Fruit fly (Drosophila melanogaster) whole organism, pupa: Measurements from ENCODE around the gene dnd.

Experiments
- CG10348 ChIP-seq: fragments of 200-800 bp; sonication (Bioruptor generic); IDR thresholded peaks from 2 replicates; pipeline ENCODE4 v1.3.6; 2022; ENCODE audit warnings: missing biosample characterization, missing genetic modification characterization
- CG15710 ChIP-seq: fragments of 200-800 bp; sonication (Bioruptor generic); optimal IDR thresholded peaks from 2 replicates; lab custom pipeline; 2018; ENCODE audit warnings: missing biosample characterization, mild to moderate bottlenecking, missing genetic modification characterization, moderate library complexity
- CG8159 ChIP-seq: fragments of 200-800 bp; sonication (Bioruptor generic); optimal IDR thresholded peaks from 3 replicates; lab custom pipeline; 2018; ENCODE audit warnings: missing biosample characterization, mild to moderate bottlenecking, missing genetic modification characterization, moderate library complexity
- CG8301 ChIP-seq: fragments of 200-800 bp; sonication (Bioruptor generic); optimal IDR thresholded peaks from 2 replicates; lab custom pipeline; 2018; ENCODE audit warnings: missing biosample characterization, mild to moderate bottlenecking, missing genetic modification characterization
- D1 ChIP-seq: fragments of 200-800 bp; sonication (Bioruptor generic); optimal IDR thresholded peaks from 2 replicates; lab custom pipeline; 2018; ENCODE audit warnings: missing biosample characterization, mild to moderate bottlenecking, missing genetic modification characterization, moderate library complexity
- EcR ChIP-seq: fragments of 200-800 bp; sonication (Bioruptor generic); optimal IDR thresholded peaks from 3 replicates; lab custom pipeline; 2019; ENCODE audit warnings: missing biosample characterization, missing genetic modification characterization, mild to moderate bottlenecking, moderate library complexity, missing genetic modification reagents
- Ets98B ChIP-seq: fragments of 200-800 bp; sonication (Bioruptor generic); IDR thresholded peaks from 2 replicates; pipeline ENCODE4 v1.3.6; 2022; ENCODE audit warnings: missing biosample characterization, missing genetic modification characterization
- Pif1A ChIP-seq: fragments of 200-800 bp; sonication (Bioruptor generic); optimal IDR thresholded peaks from 3 replicates; lab custom pipeline; 2016; ENCODE audit warnings: missing biosample characterization, missing genetic modification characterization
- Snoo ChIP-seq: fragments of 200-800 bp; sonication (Bioruptor generic); optimal IDR thresholded peaks from 3 replicates; lab custom pipeline; 2017; ENCODE audit warnings: missing biosample characterization, mild to moderate bottlenecking, missing genetic modification characterization, inconsistent platforms
- gl ChIP-seq: fragments of 200-800 bp; sonication (Bioruptor generic); optimal IDR thresholded peaks from 2 replicates; lab custom pipeline; 2018; ENCODE audit warnings: missing biosample characterization, mild to moderate bottlenecking, missing genetic modification characterization

DNA sequence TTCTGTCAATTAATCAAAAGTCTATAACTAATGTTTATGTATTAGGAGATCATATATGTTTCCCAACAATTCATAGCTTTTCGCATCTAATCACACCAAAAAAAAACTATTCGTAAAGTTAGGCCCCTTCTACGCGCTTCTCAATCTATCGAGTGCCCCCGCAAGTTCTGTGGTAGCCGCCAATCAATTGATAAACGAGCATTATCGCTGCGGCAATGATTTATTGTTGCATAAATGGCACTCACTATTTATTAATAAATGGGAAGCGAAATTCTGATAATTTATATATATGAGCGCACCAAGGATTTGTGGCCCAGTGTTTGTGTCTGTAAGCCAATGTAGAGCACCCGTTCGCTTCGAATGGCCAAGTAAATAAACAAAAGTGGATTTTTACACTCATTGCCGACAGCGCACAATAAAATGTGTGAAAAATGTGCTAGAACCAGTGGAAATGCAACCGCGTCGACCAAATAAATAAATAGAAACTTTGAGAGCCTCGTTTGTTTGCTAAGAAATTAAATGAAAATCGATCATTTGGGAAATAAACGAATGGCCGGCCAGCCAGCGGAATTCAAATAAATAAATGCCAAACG is 15.7 kb downstream of the dnd start:
- TF ChIP-seq D1 (tag; lab: Kevin White, UChicago), result no peak
- TF ChIP-seq CG15710 (tag; lab: Kevin White, UChicago), result no peak
- TF ChIP-seq CG10348, result no peak
- TF ChIP-seq CG8159 (tag; lab: Kevin White, UChicago), result no peak
- no peak for TF ChIP-seq Snoo (tag; lab: Kevin White, UChicago)
- TF ChIP-seq Pif1A (GFP tag; lab: Kevin White, UChicago), result no peak
- TF ChIP-seq EcR (GFP tag; lab: Kevin White, UChicago), result no peak
- no peak for TF ChIP-seq gl
- TF ChIP-seq CG8301 (tag; lab: Kevin White, UChicago), result no peak
- no peak for TF ChIP-seq Ets98B (GFP tag; lab: Robert Waterston, UW)
